Worm (Caenorhabditis elegans) whole organism, L2 larva: Measurements from ENCODE around the gene daf-7.

Experiments used
- ZK546.5 ChIP-seq: sonication (generic microtip); optimal IDR thresholded peaks from 2 replicates; lab custom pipeline; 2017; ENCODE audit warnings: missing biosample characterization, missing genetic modification characterization
- ama-1 ChIP-seq: fragments of 150-350 bp; optimal IDR thresholded peaks from 2 replicates; lab custom pipeline; 2018; ENCODE audit warnings: inconsistent platforms
- lin-13 ChIP-seq: fragments of 150-350 bp; optimal IDR thresholded peaks from 2 replicates; lab custom pipeline; 2014; ENCODE audit warnings: missing biosample characterization, missing genetic modification reagents, missing genetic modification characterization
- mdl-1 ChIP-seq, 2 experiments: fragments of 150-350 bp in 1 of 2; sonication (generic microtip) in 1 of 2; optimal IDR thresholded peaks; 2 replicates each; lab custom pipeline; 2017; ENCODE audit warnings: missing biosample characterization in 2 of 2, missing genetic modification characterization in 2 of 2
- skn-1 ChIP-seq: sonication (generic microtip); optimal IDR thresholded peaks from 2 replicates; lab custom pipeline; 2017; ENCODE audit warnings: missing biosample characterization, missing genetic modification characterization
- unc-55 ChIP-seq: fragments of 150-350 bp; sonication (generic microtip); optimal IDR thresholded peaks from 3 replicates; lab custom pipeline; 2014; ENCODE audit warnings: missing biosample characterization, missing genetic modification reagents, missing genetic modification characterization

DNA sequence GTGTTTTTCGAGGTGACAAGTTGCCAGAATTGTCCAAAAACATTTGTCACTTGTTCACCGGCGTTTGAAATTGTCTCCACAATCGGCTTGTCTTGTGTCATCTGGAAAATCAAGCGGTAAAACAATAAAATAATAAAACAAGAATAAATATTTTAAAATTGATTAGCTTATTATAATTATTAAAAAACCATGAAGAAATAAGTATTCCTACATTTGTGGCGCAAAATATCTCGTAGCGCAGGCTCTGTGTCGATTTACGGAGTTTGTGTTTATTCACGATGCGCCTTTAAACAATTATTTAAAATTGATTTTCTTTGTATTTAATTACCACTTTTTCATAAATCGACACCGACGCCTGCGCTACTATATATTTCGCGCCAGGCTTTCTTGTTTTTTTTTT is 40.7 kb downstream of the daf-7 start, which contains the start of gene moma-1:
- no peak for TF ChIP-seq skn-1 (tag; lab: Kevin White, UChicago)
- no peak for TF ChIP-seq lin-13 (GFP tag; lab: Kevin White, UChicago)
- TF ChIP-seq unc-55: no peak
- no peak for TF ChIP-seq ZK546.5
- TF ChIP-seq ama-1 (lab: Kevin White, UChicago): no peak
- no peak for TF ChIP-seq mdl-1 (tag; optimal IDR thresholded peaks at IDR 0.05; lab: Kevin White, UChicago)
